Worm (Caenorhabditis elegans): ENCODE data around the gene usp-46.

usp-46 gene

ce11 chrIII:9780254-9780653, 3.8 kb downstream of the usp-46 start, which contains the start of gene sqv-3:
TSS of gene sqv-3 (minus strand) at chrIII:9780354.
- TF ChIP-seq flt-1 (GFP tag; IDR thresholded peaks at IDR 0.05): no peak
- no peak for TF ChIP-seq med-1 (GFP tag; optimal IDR thresholded peaks at IDR 0.05; ENCODE audit: insufficient read depth)
- TF ChIP-seq cog-1 (tag; optimal IDR thresholded peaks at IDR 0.05): no peak
- TF ChIP-seq T22C8.4 (GFP tag; IDR thresholded peaks at IDR 0.05): no peak
- TF ChIP-seq tab-1 (GFP tag; IDR thresholded peaks at IDR 0.05): no peak
- TF ChIP-seq ztf-23 (GFP tag; IDR thresholded peaks at IDR 0.05): no peak
- TF ChIP-seq ztf-29 (GFP tag; IDR thresholded peaks at IDR 0.05): no peak

ce11 chrIII:9780665-9781304, 4.4 kb downstream of the usp-46 start, which contains the start of gene vha-1:
TSS of gene vha-1 (plus strand) at chrIII:9781254.
- TF ChIP-seq ref-1 (GFP tag; conservative IDR thresholded peaks at IDR 0.05): no peak
- TF ChIP-seq klf-2 (GFP tag; conservative IDR thresholded peaks at IDR 0.05): no peak
- TF ChIP-seq med-1 (GFP tag; optimal IDR thresholded peaks at IDR 0.05; ENCODE audit: insufficient read depth): no peak
- no peak for TF ChIP-seq T22C8.4 (GFP tag; IDR thresholded peaks at IDR 0.05)
- no peak; the same call in 1 of the 2 replicates for TF ChIP-seq flt-1 (GFP tag; IDR thresholded peaks at IDR 0.05)
- TF ChIP-seq tab-1 (GFP tag; IDR thresholded peaks at IDR 0.05): no peak
- TF ChIP-seq cog-1 (tag; optimal IDR thresholded peaks at IDR 0.05): peak; percentile 53
- TF ChIP-seq ztf-23 (GFP tag; IDR thresholded peaks at IDR 0.05): 0 out of 2 replicates have a peak, but pooled peaks have one; percentile 53
- no peak for TF ChIP-seq ztf-29 (GFP tag; IDR thresholded peaks at IDR 0.05)

- no peak for TF ChIP-seq tab-1 (GFP tag; IDR thresholded peaks at IDR 0.05)
These were observed 5.6 kb downstream of the usp-46 start, which contains the start of gene vha-2 for ce11 chrIII:9782011-9782436. TSS of gene vha-2 (plus strand) at chrIII:9782164.

- TF ChIP-seq ref-1 (GFP tag; conservative IDR thresholded peaks at IDR 0.05): no peak
- TF ChIP-seq T22C8.4 (GFP tag; IDR thresholded peaks at IDR 0.05): no peak
- no peak for TF ChIP-seq tab-1 (GFP tag; IDR thresholded peaks at IDR 0.05)
These were observed 6.2 kb downstream of the usp-46 start, which contains the start of gene R10E11.6 for ce11 chrIII:9782483-9783081. TSS of gene R10E11.6 (plus strand) at chrIII:9783006.

- TF ChIP-seq ztf-29 (GFP tag; IDR thresholded peaks at IDR 0.05) (no peak), cog-1 (tag; optimal IDR thresholded peaks at IDR 0.05) (no peak), ztf-23 (GFP tag; IDR thresholded peaks at IDR 0.05) (no peak), klf-2 (GFP tag; conservative IDR thresholded peaks at IDR 0.05) (no peak), tab-1 (GFP tag; IDR thresholded peaks at IDR 0.05) (no peak)
These were observed 6.7 kb downstream of the usp-46 start for ce11 chrIII:9783133-9783590.

- TF ChIP-seq klf-2 (GFP tag; conservative IDR thresholded peaks at IDR 0.05): no peak
- TF ChIP-seq med-1 (GFP tag; optimal IDR thresholded peaks at IDR 0.05; ENCODE audit: insufficient read depth): no peak
These were observed 10.4 kb downstream of the usp-46 start for ce11 chrIII:9786776-9787175.

ce11 chrIII:9789083-9789482, 12.7 kb downstream of the usp-46 start:
- no peak for TF ChIP-seq med-1 (GFP tag; optimal IDR thresholded peaks at IDR 0.05; ENCODE audit: insufficient read depth)
- TF ChIP-seq cog-1 (tag; optimal IDR thresholded peaks at IDR 0.05): no peak
- TF ChIP-seq ztf-23 (GFP tag; IDR thresholded peaks at IDR 0.05): no peak
- TF ChIP-seq ref-1 (GFP tag; conservative IDR thresholded peaks at IDR 0.05): no peak
- no peak for TF ChIP-seq klf-2 (GFP tag; conservative IDR thresholded peaks at IDR 0.05)
- no peak for TF ChIP-seq flt-1 (GFP tag; IDR thresholded peaks at IDR 0.05)
- TF ChIP-seq ztf-29 (GFP tag; IDR thresholded peaks at IDR 0.05): no peak
- TF ChIP-seq tab-1 (GFP tag; IDR thresholded peaks at IDR 0.05): no peak
- TF ChIP-seq T22C8.4 (GFP tag; IDR thresholded peaks at IDR 0.05): no peak

ce11 chrIII:9789607-9790073, 13.2 kb downstream of the usp-46 start, which contains the start of gene R10E11.5:
TSS of gene R10E11.5 (minus strand) at chrIII:9789657.
- TF ChIP-seq klf-2 (GFP tag; conservative IDR thresholded peaks at IDR 0.05) (no peak), med-1 (GFP tag; optimal IDR thresholded peaks at IDR 0.05; ENCODE audit: insufficient read depth) (no peak), cog-1 (tag; optimal IDR thresholded peaks at IDR 0.05) (no peak), ztf-29 (GFP tag; IDR thresholded peaks at IDR 0.05) (no peak), tab-1 (GFP tag; IDR thresholded peaks at IDR 0.05) (no peak), flt-1 (GFP tag; IDR thresholded peaks at IDR 0.05) (no peak), ztf-23 (GFP tag; IDR thresholded peaks at IDR 0.05) (no peak), ref-1 (GFP tag; conservative IDR thresholded peaks at IDR 0.05) (no peak), T22C8.4 (GFP tag; IDR thresholded peaks at IDR 0.05) (no peak)

ce11 chrIII:9793592-9794417, 17.4 kb downstream of the usp-46 start, which contains the start of the genes R10E11.9 and mcm-6:
TSS of gene R10E11.9 (minus strand) at chrIII:9793642.
TSS of gene mcm-6 (plus strand) at chrIII:9794367.
- TF ChIP-seq tab-1 (GFP tag; IDR thresholded peaks at IDR 0.05) (no peak), flt-1 (GFP tag; IDR thresholded peaks at IDR 0.05) (no peak), ztf-29 (GFP tag; IDR thresholded peaks at IDR 0.05) (no peak), ztf-23 (GFP tag; IDR thresholded peaks at IDR 0.05) (no peak)

- TF ChIP-seq med-1 (GFP tag; optimal IDR thresholded peaks at IDR 0.05; ENCODE audit: insufficient read depth) (no peak), klf-2 (GFP tag; conservative IDR thresholded peaks at IDR 0.05) (no peak), flt-1 (GFP tag; IDR thresholded peaks at IDR 0.05) (no peak), cog-1 (tag; optimal IDR thresholded peaks at IDR 0.05) (no peak), ref-1 (GFP tag; conservative IDR thresholded peaks at IDR 0.05) (no peak), ztf-23 (GFP tag; IDR thresholded peaks at IDR 0.05) (no peak), tab-1 (GFP tag; IDR thresholded peaks at IDR 0.05) (no peak), T22C8.4 (GFP tag; IDR thresholded peaks at IDR 0.05) (no peak), ztf-29 (GFP tag; IDR thresholded peaks at IDR 0.05) (no peak)
These were observed 20.0 kb downstream of the usp-46 start, which contains the start of gene srxa-10 for ce11 chrIII:9796448-9796847. TSS of gene srxa-10 (minus strand) at chrIII:9796548.

Data from whole organism, midembryonic.